Fruit fly (Drosophila melanogaster) whole organism, adult: ENCODE measurements around the gene CG8281.

Experiments used
- CG11617 ChIP-seq: fragments of 200-800 bp; sonication (Bioruptor generic); optimal IDR thresholded peaks from 2 replicates; lab custom pipeline; 2017; ENCODE audit warnings: mild to moderate bottlenecking, missing biosample characterization, missing genetic modification reagents, missing genetic modification characterization
- CG12768 ChIP-seq: fragments of 200-800 bp; sonication (Bioruptor generic); optimal IDR thresholded peaks from 2 replicates; lab custom pipeline; 2017; ENCODE audit warnings: missing biosample characterization, missing genetic modification characterization, mild to moderate bottlenecking, moderate library complexity, missing genetic modification reagents
- CG14711 ChIP-seq: fragments of 200-800 bp; sonication (Bioruptor generic); optimal IDR thresholded peaks from 2 replicates; lab custom pipeline; 2018; ENCODE audit warnings: missing biosample characterization, mild to moderate bottlenecking, missing genetic modification characterization, moderate library complexity
- CG1620 ChIP-seq: fragments of 200-800 bp; sonication (Bioruptor generic); optimal IDR thresholded peaks from 2 replicates; lab custom pipeline; 2016; ENCODE audit warnings: missing biosample characterization, missing genetic modification characterization
- CG33017 ChIP-seq: fragments of 200-800 bp; sonication (Bioruptor generic); optimal IDR thresholded peaks from 2 replicates; lab custom pipeline; 2018; ENCODE audit warnings: missing biosample characterization, mild to moderate bottlenecking, missing genetic modification characterization, moderate library complexity
- CG5204 ChIP-seq: fragments of 200-800 bp; sonication (Bioruptor generic); optimal IDR thresholded peaks from 2 replicates; lab custom pipeline; 2016; ENCODE audit warnings: missing biosample characterization, missing genetic modification characterization
- CG7045 ChIP-seq: fragments of 200-800 bp; sonication (Bioruptor generic); optimal IDR thresholded peaks from 2 replicates; lab custom pipeline; 2017; ENCODE audit warnings: missing biosample characterization, mild to moderate bottlenecking, missing genetic modification characterization
- CG7101 ChIP-seq: fragments of 200-800 bp; sonication (Bioruptor generic); optimal IDR thresholded peaks from 2 replicates; lab custom pipeline; 2018; ENCODE audit warnings: missing biosample characterization, mild to moderate bottlenecking, missing genetic modification characterization, moderate library complexity
- Clk ChIP-seq: fragments of 200-800 bp; sonication (Bioruptor generic); optimal IDR thresholded peaks from 2 replicates; lab custom pipeline; 2017; ENCODE audit warnings: missing biosample characterization, missing genetic modification characterization
- Crg-1 ChIP-seq: fragments of 200-800 bp; sonication (Bioruptor generic); optimal IDR thresholded peaks from 2 replicates; lab custom pipeline; 2016; ENCODE audit warnings: missing biosample characterization, missing genetic modification characterization
- Hr96 ChIP-seq: fragments of 200-800 bp; sonication (Bioruptor generic); optimal IDR thresholded peaks from 2 replicates; lab custom pipeline; 2016; ENCODE audit warnings: missing biosample characterization, missing genetic modification characterization
- Mnt ChIP-seq: fragments of 200-800 bp; sonication (Bioruptor generic); optimal IDR thresholded peaks from 2 replicates; lab custom pipeline; 2016; ENCODE audit warnings: missing biosample characterization, mild to moderate bottlenecking, missing genetic modification characterization
- bab1 ChIP-seq: fragments of 200-800 bp; sonication (Bioruptor generic); optimal IDR thresholded peaks from 3 replicates; lab custom pipeline; 2019; ENCODE audit warnings: missing biosample characterization, mild to moderate bottlenecking, missing genetic modification characterization, moderate library complexity
- cic ChIP-seq: fragments of 200-800 bp; sonication (Bioruptor generic); optimal IDR thresholded peaks from 2 replicates; lab custom pipeline; 2017; ENCODE audit warnings: missing biosample characterization, mild to moderate bottlenecking, missing genetic modification characterization, moderate library complexity
- cnc ChIP-seq, 2 experiments: fragments of >200 bp; optimal IDR thresholded peaks; 2 replicates each; lab custom pipeline; 2017
- kay ChIP-seq: fragments of 200-800 bp; sonication (Bioruptor generic); peaks from one replicate; lab custom pipeline; 2016; ENCODE audit warnings: missing biosample characterization, missing genetic modification characterization, borderline replicate concordance
- ovo ChIP-seq: fragments of 200-800 bp; sonication (Bioruptor generic); optimal IDR thresholded peaks from 2 replicates; lab custom pipeline; 2016; ENCODE audit warnings: missing biosample characterization, missing genetic modification characterization
- pad ChIP-seq: fragments of 200-800 bp; sonication (Bioruptor generic); optimal IDR thresholded peaks from 3 replicates; lab custom pipeline; 2017; ENCODE audit warnings: missing biosample characterization, missing genetic modification characterization, mild to moderate bottlenecking, moderate library complexity, missing genetic modification reagents
- tj ChIP-seq: fragments of 200-800 bp; sonication (Bioruptor generic); optimal IDR thresholded peaks from 3 replicates; lab custom pipeline; 2017; ENCODE audit warnings: missing biosample characterization, mild to moderate bottlenecking, missing genetic modification characterization, moderate library complexity
- toe ChIP-seq: fragments of 200-800 bp; sonication (Bioruptor generic); optimal IDR thresholded peaks from 2 replicates; lab custom pipeline; 2016; ENCODE audit warnings: missing biosample characterization, missing genetic modification characterization

Gene CG8281

DNA sequence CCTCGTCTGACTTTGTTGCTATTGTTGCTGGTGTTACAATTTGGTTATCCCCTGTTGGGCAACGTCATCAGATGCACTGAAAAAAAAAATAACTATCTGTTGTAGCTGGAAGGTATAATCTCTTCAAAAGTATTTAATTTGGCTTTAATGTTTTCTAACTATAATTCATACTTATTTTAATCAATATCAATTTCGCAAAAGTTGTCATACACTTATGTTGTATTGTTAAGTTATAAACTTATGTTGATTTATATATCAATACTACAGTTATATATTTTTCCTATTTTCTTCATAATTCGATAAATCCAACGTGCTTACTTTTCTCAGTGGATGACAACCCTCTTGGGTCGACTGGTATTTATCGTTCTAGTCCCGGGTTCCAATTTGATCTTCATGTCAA lies 41.5 kb downstream of the CG8281 start:
- no peak for TF ChIP-seq Clk (GFP tag; lab: Kevin White, UChicago)
- no peak for TF ChIP-seq pad (GFP tag; lab: Kevin White, UChicago)
- TF ChIP-seq CG7101 (tag; lab: Kevin White, UChicago): no peak
- no peak for TF ChIP-seq bab1
- no peak for TF ChIP-seq CG11617 (GFP tag; lab: Kevin White, UChicago)
- TF ChIP-seq CG5204 (GFP tag; lab: Kevin White, UChicago): no peak
- no peak for TF ChIP-seq CG33017 (tag; lab: Kevin White, UChicago)
- TF ChIP-seq toe (GFP tag; lab: Kevin White, UChicago): no peak
- no peak for TF ChIP-seq CG1620
- TF ChIP-seq cic (GFP tag; lab: Kevin White, UChicago): no peak
- TF ChIP-seq kay (GFP tag; lab: Kevin White, UChicago): no peak
- TF ChIP-seq Mnt: no peak
- TF ChIP-seq Crg-1 (GFP tag; lab: Kevin White, UChicago): no peak
- no peak for TF ChIP-seq tj (GFP tag; lab: Kevin White, UChicago)
- no peak for TF ChIP-seq CG12768 (GFP tag; lab: Kevin White, UChicago)

DNA sequence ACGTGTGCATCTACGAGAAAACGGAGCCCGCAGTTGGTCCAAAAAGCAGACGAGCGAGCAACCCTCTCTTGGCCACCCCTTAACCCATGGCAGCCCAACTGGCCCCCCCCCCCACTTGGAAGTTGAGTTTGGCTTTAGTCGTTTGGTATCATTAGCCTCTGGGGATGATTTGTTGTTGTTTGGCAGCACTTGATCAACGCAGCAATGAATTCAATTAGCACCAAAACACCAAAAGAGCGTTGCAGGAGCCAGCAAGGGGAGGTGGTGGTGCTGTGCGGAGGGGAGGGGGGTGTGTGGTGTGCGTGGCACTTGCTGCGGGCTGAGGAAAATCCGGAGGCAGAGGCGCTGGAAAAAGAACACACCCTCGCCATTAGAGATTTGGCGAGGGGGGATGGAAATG lies 42.7 kb downstream of the CG8281 start:
- TF ChIP-seq Mnt (no peak), CG14711 (tag; lab: Kevin White, UChicago) (no peak), CG7101 (tag; lab: Kevin White, UChicago) (no peak), kay (GFP tag; lab: Kevin White, UChicago) (no peak), CG33017 (tag; lab: Kevin White, UChicago) (no peak), CG1620 (no peak), toe (GFP tag; lab: Kevin White, UChicago) (no peak), cic (GFP tag; lab: Kevin White, UChicago) (no peak), tj (GFP tag; lab: Kevin White, UChicago) (no peak), pad (GFP tag; lab: Kevin White, UChicago) (no peak), ovo (GFP tag; lab: Kevin White, UChicago) (no peak), Clk (GFP tag; lab: Kevin White, UChicago) (no peak), Crg-1 (GFP tag; lab: Kevin White, UChicago) (no peak), Hr96 (GFP tag; lab: Kevin White, UChicago) (no peak), CG11617 (GFP tag; lab: Kevin White, UChicago) (no peak), CG5204 (GFP tag; lab: Kevin White, UChicago) (no peak), CG7045 (GFP tag; lab: Kevin White, UChicago) (no peak), cnc (optimal IDR thresholded peaks at IDR 0.05; lab: Kevin White, UChicago) (no peak), bab1 (no peak), CG12768 (GFP tag; lab: Kevin White, UChicago) (no peak)

DNA sequence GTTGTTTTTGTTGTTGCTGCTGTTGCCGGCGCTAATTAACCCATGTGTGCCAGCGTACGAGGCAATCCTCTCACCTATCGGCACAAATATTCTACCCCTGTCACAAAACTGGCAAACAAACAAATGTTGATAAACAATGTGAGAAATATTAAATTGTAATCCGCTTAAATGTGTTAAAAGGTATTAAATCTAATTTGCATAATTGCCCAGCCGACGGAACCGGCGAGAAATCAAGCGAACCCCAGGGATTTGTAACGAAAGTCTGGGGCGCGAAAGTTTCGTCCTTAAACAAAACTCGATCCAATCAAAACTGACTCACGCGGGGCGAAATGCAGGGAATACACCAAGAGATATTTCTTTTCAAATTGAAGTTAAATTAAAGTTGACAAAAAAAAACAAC lies 44.5 kb downstream of the CG8281 start:
- TF ChIP-seq Hr96 (GFP tag; lab: Kevin White, UChicago) (no peak), CG12768 (GFP tag; lab: Kevin White, UChicago) (no peak), CG7101 (tag; lab: Kevin White, UChicago) (no peak), Clk (GFP tag; lab: Kevin White, UChicago) (no peak), ovo (GFP tag; lab: Kevin White, UChicago) (no peak), toe (GFP tag; lab: Kevin White, UChicago) (no peak), kay (GFP tag; lab: Kevin White, UChicago) (no peak), Crg-1 (GFP tag; lab: Kevin White, UChicago) (no peak), Mnt (no peak)

DNA sequence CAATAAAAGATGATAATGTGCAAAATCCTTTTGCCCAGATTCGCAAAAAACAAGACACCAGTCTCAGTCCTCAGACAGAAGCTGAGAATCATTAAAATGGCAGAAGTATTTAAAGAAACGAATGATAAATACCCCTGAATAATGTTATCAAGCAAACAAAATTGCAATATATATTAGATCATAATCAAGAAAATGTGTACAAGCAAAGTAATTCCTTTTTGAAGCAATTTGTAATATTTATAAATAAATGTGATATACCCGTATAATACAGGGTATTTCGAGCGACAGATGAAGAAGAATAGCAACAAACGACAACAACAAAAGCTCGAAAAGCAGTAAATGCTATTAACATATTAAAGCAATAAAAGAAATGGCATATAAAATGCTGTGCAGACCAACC lies 45.8 kb downstream of the CG8281 start:
- TF ChIP-seq CG7045 (GFP tag; lab: Kevin White, UChicago): no peak
- no peak for TF ChIP-seq Hr96 (GFP tag; lab: Kevin White, UChicago)
- no peak for TF ChIP-seq CG14711 (tag; lab: Kevin White, UChicago)
- no peak for TF ChIP-seq Mnt
- TF ChIP-seq kay (GFP tag; lab: Kevin White, UChicago): no peak
- TF ChIP-seq CG1620: no peak
- TF ChIP-seq toe (GFP tag; lab: Kevin White, UChicago): no peak
- TF ChIP-seq cic (GFP tag; lab: Kevin White, UChicago): no peak

DNA sequence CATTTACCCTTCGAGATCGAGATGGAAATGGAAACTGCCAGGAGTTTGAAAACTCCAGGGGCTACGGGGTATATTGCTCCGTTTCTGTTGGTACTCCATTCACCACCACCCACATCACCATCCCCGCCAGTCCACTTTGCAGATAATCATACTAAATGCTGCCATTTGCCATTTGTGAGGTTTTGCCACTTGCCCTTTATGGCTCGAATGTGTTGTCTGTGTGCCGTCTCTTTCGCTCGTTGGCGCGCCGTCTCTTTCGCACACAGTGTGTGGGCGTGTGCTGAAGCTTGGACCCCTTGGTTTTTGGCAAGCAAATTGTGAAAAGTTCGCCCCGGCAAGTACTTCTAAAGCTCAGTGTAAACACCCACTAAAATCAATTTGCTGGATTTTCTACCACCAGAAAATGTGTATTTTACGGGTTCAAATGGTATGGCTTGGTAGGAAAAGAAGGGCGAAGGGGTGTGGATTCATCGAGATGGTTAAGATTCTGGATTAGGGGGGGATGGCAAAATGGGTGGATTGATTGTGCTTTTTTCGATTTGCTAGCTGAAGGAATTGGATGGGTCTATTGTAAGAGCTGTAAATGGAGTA lies 46.4 kb downstream of the CG8281 start:
- no peak for TF ChIP-seq CG5204 (GFP tag; lab: Kevin White, UChicago)
- TF ChIP-seq cic (GFP tag; lab: Kevin White, UChicago): no peak
- no peak for TF ChIP-seq CG33017 (tag; lab: Kevin White, UChicago)
- no peak for TF ChIP-seq CG11617 (GFP tag; lab: Kevin White, UChicago)
- TF ChIP-seq CG7101 (tag; lab: Kevin White, UChicago): no peak
- TF ChIP-seq cnc (optimal IDR thresholded peaks at IDR 0.05; lab: Kevin White, UChicago): no peak
- TF ChIP-seq CG14711 (tag; lab: Kevin White, UChicago): no peak
- no peak for TF ChIP-seq CG12768 (GFP tag; lab: Kevin White, UChicago)
- no peak for TF ChIP-seq CG1620
- no peak for TF ChIP-seq Clk (GFP tag; lab: Kevin White, UChicago)
- no peak for TF ChIP-seq kay (GFP tag; lab: Kevin White, UChicago)
- TF ChIP-seq bab1: no peak
- no peak for TF ChIP-seq Hr96 (GFP tag; lab: Kevin White, UChicago)
